Fruit fly (Drosophila melanogaster): ENCODE data around the gene CG33278.
A peak's percentile ranks its signal among the peaks of the same experiment; 100 is the strongest.

CG33278 gene

dm6 chr3L:7450553-7450952 lies at the start of gene CG33278:
CG33278 (plus strand) TSS chr3L:7450853.
- TF ChIP-seq psq (optimal IDR thresholded peaks at IDR 0.05) (no peak), usp (GFP tag; optimal IDR thresholded peaks at IDR 0.05) (no peak), CG8478 (optimal IDR thresholded peaks at IDR 0.05) (no peak), Dll (optimal IDR thresholded peaks at IDR 0.05) (no peak), pan (optimal IDR thresholded peaks at IDR 0.05) (no peak), EcR (GFP tag; optimal IDR thresholded peaks at IDR 0.05) (no peak)

dm6 chr3L:7401972-7402371 lies 48.7 kb upstream of the CG33278 start:
- TF ChIP-seq CG8478 (optimal IDR thresholded peaks at IDR 0.05) = no peak
- no peak for TF ChIP-seq usp (GFP tag; optimal IDR thresholded peaks at IDR 0.05)
- no peak for TF ChIP-seq psq (optimal IDR thresholded peaks at IDR 0.05)
- no peak for TF ChIP-seq pan (optimal IDR thresholded peaks at IDR 0.05)
- no peak for TF ChIP-seq EcR (GFP tag; optimal IDR thresholded peaks at IDR 0.05)
- TF ChIP-seq Dll (optimal IDR thresholded peaks at IDR 0.05) = no peak

- TF ChIP-seq psq (optimal IDR thresholded peaks at IDR 0.05) (no peak), usp (GFP tag; optimal IDR thresholded peaks at IDR 0.05) (no peak), CG8478 (optimal IDR thresholded peaks at IDR 0.05) (no peak), EcR (GFP tag; optimal IDR thresholded peaks at IDR 0.05) (no peak), Dll (optimal IDR thresholded peaks at IDR 0.05) (no peak), pan (optimal IDR thresholded peaks at IDR 0.05) (no peak)
These were observed 46.6 kb upstream of the CG33278 start, which contains the start of gene CG8560 for dm6 chr3L:7404081-7404480. CG8560 (minus strand) TSS chr3L:7404181.

- no peak for TF ChIP-seq pan (optimal IDR thresholded peaks at IDR 0.05)
- TF ChIP-seq psq (optimal IDR thresholded peaks at IDR 0.05) = no peak
- TF ChIP-seq CG8478 (optimal IDR thresholded peaks at IDR 0.05) = no peak
- no peak for TF ChIP-seq EcR (GFP tag; optimal IDR thresholded peaks at IDR 0.05)
- no peak for TF ChIP-seq usp (GFP tag; optimal IDR thresholded peaks at IDR 0.05)
- TF ChIP-seq Dll (optimal IDR thresholded peaks at IDR 0.05) = no peak
These were observed 28.1 kb upstream of the CG33278 start for dm6 chr3L:7422578-7422977.

- no peak for TF ChIP-seq usp (GFP tag; optimal IDR thresholded peaks at IDR 0.05)
- no peak for TF ChIP-seq psq (optimal IDR thresholded peaks at IDR 0.05)
- TF ChIP-seq CG8478 (optimal IDR thresholded peaks at IDR 0.05) = no peak
- TF ChIP-seq Dll (optimal IDR thresholded peaks at IDR 0.05) = no peak
- TF ChIP-seq EcR (GFP tag; optimal IDR thresholded peaks at IDR 0.05) = no peak
- no peak for TF ChIP-seq pan (optimal IDR thresholded peaks at IDR 0.05)
These were observed 27.1 kb upstream of the CG33278 start, which contains the start of gene CG42458 for dm6 chr3L:7423517-7423916. CG42458 (plus strand) TSS chr3L:7423827.

- no peak for TF ChIP-seq Dll (optimal IDR thresholded peaks at IDR 0.05)
These were observed 18.4 kb upstream of the CG33278 start for dm6 chr3L:7432265-7432664.

- TF ChIP-seq Dll (optimal IDR thresholded peaks at IDR 0.05) = no peak
- TF ChIP-seq usp (GFP tag; optimal IDR thresholded peaks at IDR 0.05) = no peak
- TF ChIP-seq EcR (GFP tag; optimal IDR thresholded peaks at IDR 0.05) = no peak
- no peak for TF ChIP-seq CG8478 (optimal IDR thresholded peaks at IDR 0.05)
- no peak for TF ChIP-seq psq (optimal IDR thresholded peaks at IDR 0.05)
- TF ChIP-seq pan (optimal IDR thresholded peaks at IDR 0.05) = no peak
These were observed 17.8 kb upstream of the CG33278 start for dm6 chr3L:7432811-7433324.

- TF ChIP-seq pan (optimal IDR thresholded peaks at IDR 0.05) (no peak), usp (GFP tag; optimal IDR thresholded peaks at IDR 0.05) (no peak)
These were observed 17.3 kb upstream of the CG33278 start for dm6 chr3L:7433325-7433827.

dm6 chr3L:7434198-7434597 lies 16.5 kb upstream of the CG33278 start:
- TF ChIP-seq CG8478 (optimal IDR thresholded peaks at IDR 0.05) (no peak), Dll (optimal IDR thresholded peaks at IDR 0.05) (no peak), psq (optimal IDR thresholded peaks at IDR 0.05) (no peak), EcR (GFP tag; optimal IDR thresholded peaks at IDR 0.05) (no peak), pan (optimal IDR thresholded peaks at IDR 0.05) (no peak), usp (GFP tag; optimal IDR thresholded peaks at IDR 0.05) (no peak)

- no peak for TF ChIP-seq psq (optimal IDR thresholded peaks at IDR 0.05)
- peak; percentile 96 for TF ChIP-seq Dll (optimal IDR thresholded peaks at IDR 0.05)
- TF ChIP-seq CG8478 (optimal IDR thresholded peaks at IDR 0.05) = peak; percentile 66
These were observed 15.7 kb upstream of the CG33278 start, which contains the start of gene Rac2 for dm6 chr3L:7434715-7435653. Rac2 (minus strand) TSS chr3L:7435190.

dm6 chr3L:7437366-7437765 lies 13.3 kb upstream of the CG33278 start, which contains the start of gene CG14835:
CG14835 (minus strand) TSS chr3L:7437466.
- no peak for TF ChIP-seq psq (optimal IDR thresholded peaks at IDR 0.05)
- no peak for TF ChIP-seq EcR (GFP tag; optimal IDR thresholded peaks at IDR 0.05)
- no peak for TF ChIP-seq pan (optimal IDR thresholded peaks at IDR 0.05)
- no peak for TF ChIP-seq usp (GFP tag; optimal IDR thresholded peaks at IDR 0.05)
- no peak for TF ChIP-seq CG8478 (optimal IDR thresholded peaks at IDR 0.05)
- no peak for TF ChIP-seq Dll (optimal IDR thresholded peaks at IDR 0.05)

dm6 chr3L:7439305-7439704 lies 11.3 kb upstream of the CG33278 start, which contains the start of gene sphinx1:
sphinx1 (minus strand) TSS chr3L:7439405.
- no peak for TF ChIP-seq pan (optimal IDR thresholded peaks at IDR 0.05)
- no peak for TF ChIP-seq EcR (GFP tag; optimal IDR thresholded peaks at IDR 0.05)
- no peak for TF ChIP-seq Dll (optimal IDR thresholded peaks at IDR 0.05)
- TF ChIP-seq usp (GFP tag; optimal IDR thresholded peaks at IDR 0.05) = no peak
- no peak for TF ChIP-seq psq (optimal IDR thresholded peaks at IDR 0.05)
- no peak for TF ChIP-seq CG8478 (optimal IDR thresholded peaks at IDR 0.05)

All from whole organism.